Worm (Caenorhabditis elegans): ENCODE data around the gene mab-7.

mab-7 gene

DNA sequence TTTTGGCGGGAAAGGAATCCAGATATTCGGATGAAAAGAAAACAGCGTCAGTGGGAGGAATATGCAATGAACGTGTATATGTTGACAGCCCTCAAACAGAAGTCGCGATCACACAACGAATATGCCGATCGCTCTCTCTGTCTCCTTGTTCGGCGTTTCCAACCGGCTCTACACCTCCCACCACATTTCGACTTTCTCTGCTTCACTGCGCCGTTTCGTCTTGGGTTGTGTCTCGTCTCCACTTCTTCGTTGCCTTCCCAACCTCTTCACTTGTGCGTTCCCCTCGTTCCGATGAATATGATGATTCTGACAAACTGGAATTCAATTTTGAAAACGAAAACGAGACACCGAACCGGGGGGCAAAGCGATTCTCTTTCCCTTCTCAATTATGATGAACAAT lies at the start of gene mab-7:
Gene mab-7, minus strand, starts transcription at position 101 of the 400 bp plus-strand sequence.
- TF ChIP-seq ztf-3 (GFP tag; optimal IDR thresholded peaks at IDR 0.05) (no peak), sptf-2 (GFP tag; optimal IDR thresholded peaks at IDR 0.05) (no peak), rcor-1 (GFP tag; IDR thresholded peaks at IDR 0.05) (no peak), ets-4 (GFP tag; optimal IDR thresholded peaks at IDR 0.05) (no peak), Y67H2A.10 (GFP tag; conservative IDR thresholded peaks at IDR 0.05) (no peak)

DNA sequence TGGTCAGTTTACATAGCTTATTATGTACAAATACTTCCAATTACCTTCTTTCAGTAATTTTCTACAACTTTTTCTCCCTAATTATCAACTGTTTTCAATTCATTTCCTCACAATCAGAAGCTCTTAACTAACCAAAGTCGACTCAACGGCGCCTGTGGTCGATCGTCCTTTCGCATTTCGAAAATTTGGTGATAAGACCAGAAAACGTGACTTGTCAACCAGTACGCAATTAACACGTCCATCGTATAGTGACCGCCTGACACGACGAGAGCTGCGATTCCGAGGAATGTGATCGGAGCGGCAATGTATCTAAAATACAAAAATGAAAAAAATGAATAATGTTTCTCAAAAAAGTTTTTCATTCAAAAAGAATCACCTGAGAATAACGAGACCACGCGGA lies 47.8 kb upstream of the mab-7 start:
- TF ChIP-seq him-1 (tag; optimal IDR thresholded peaks at IDR 0.05) (no peak), madf-3 (GFP tag; IDR thresholded peaks at IDR 0.05) (no peak), F23B12.7 (tag; optimal IDR thresholded peaks at IDR 0.05; ENCODE audit: insufficient read depth) (no peak), cebp-1 (GFP tag; IDR thresholded peaks at IDR 0.05) (peak; percentile 21; the same call in 1 of the 2 replicates), cebp-1 (tag; optimal IDR thresholded peaks at IDR 0.05) (peak; percentile 37), B0336.3 (GFP tag; IDR thresholded peaks at IDR 0.05) (no peak), rcor-1 (GFP tag; IDR thresholded peaks at IDR 0.05) (no peak), ceh-40 (GFP tag; IDR thresholded peaks at IDR 0.05) (no peak), ztf-22 (GFP tag; optimal IDR thresholded peaks at IDR 0.05) (no peak), zim-3 (tag; optimal IDR thresholded peaks at IDR 0.05) (no peak), snpc-4 (GFP tag; optimal IDR thresholded peaks at IDR 0.05) (no peak), snpc-4 (tag; optimal IDR thresholded peaks at IDR 0.05) (no peak), ceh-27 (GFP tag; optimal IDR thresholded peaks at IDR 0.05) (no peak), mes-4 (tag; optimal IDR thresholded peaks at IDR 0.05) (no peak), bed-1 (GFP tag; IDR thresholded peaks at IDR 0.05) (no peak), athp-1 (tag; optimal IDR thresholded peaks at IDR 0.05) (no peak), dox-1 (GFP tag; IDR thresholded peaks at IDR 0.05) (peak; percentile 52), nhr-80 (tag; optimal IDR thresholded peaks at IDR 0.05) (peak; percentile 88), Y67H2A.10 (GFP tag; conservative IDR thresholded peaks at IDR 0.05) (no peak), atf-7 (tag; optimal IDR thresholded peaks at IDR 0.05) (no peak), ztf-26 (tag; optimal IDR thresholded peaks at IDR 0.05) (no peak), C06A6.2 (GFP tag; conservative IDR thresholded peaks at IDR 0.05) (no peak), B0019.2 (GFP tag; conservative IDR thresholded peaks at IDR 0.05) (no peak), ztf-3 (GFP tag; optimal IDR thresholded peaks at IDR 0.05) (no peak), egl-44 (GFP tag; IDR thresholded peaks at IDR 0.05) (0 out of 2 replicates have a peak, but pooled peaks have one; percentile 24), ZK185.1 (tag; optimal IDR thresholded peaks at IDR 0.05; ENCODE audit: poor library complexity, severe bottlenecking) (no peak), ekl-4 (GFP tag; IDR thresholded peaks at IDR 0.05) (no peak), egrh-3 (GFP tag; IDR thresholded peaks at IDR 0.05) (no peak), lin-35 (GFP tag; optimal IDR thresholded peaks at IDR 0.05) (no peak), F10E7.11 (tag; optimal IDR thresholded peaks at IDR 0.05) (no peak), nfyb-1 (GFP tag; IDR thresholded peaks at IDR 0.05) (no peak), sea-2 (GFP tag; IDR thresholded peaks at IDR 0.05) (no peak), ztf-6 (GFP tag; IDR thresholded peaks at IDR 0.05) (no peak), madf-10 (tag; optimal IDR thresholded peaks at IDR 0.05) (no peak), attf-3 (GFP tag; conservative IDR thresholded peaks at IDR 0.05) (no peak), die-1 (tag; optimal IDR thresholded peaks at IDR 0.05) (no peak), let-607 (tag; optimal IDR thresholded peaks at IDR 0.05) (peak in 1 of 2 experiments; percentile 45)
